Worm (Caenorhabditis elegans) whole organism, L2 larva: Measurements from ENCODE around the gene dnj-7.

Experiments used
- C34F6.9 ChIP-seq: fragments of 150-350 bp; optimal IDR thresholded peaks from 2 replicates; lab custom pipeline; 2014; ENCODE audit warnings: missing biosample characterization, missing genetic modification characterization
- R02D3.7 ChIP-seq: fragments of 150-350 bp; optimal IDR thresholded peaks from 2 replicates; lab custom pipeline; 2014; ENCODE audit warnings: missing biosample characterization, missing genetic modification characterization
- ZK546.5 ChIP-seq: sonication (generic microtip); optimal IDR thresholded peaks from 2 replicates; lab custom pipeline; 2017; ENCODE audit warnings: missing biosample characterization, missing genetic modification characterization
- blmp-1 ChIP-seq: sonication (generic microtip); optimal IDR thresholded peaks from 2 replicates; lab custom pipeline; 2017; ENCODE audit warnings: missing genetic modification characterization, mild to moderate bottlenecking, missing compliant biosample characterization, antibody characterized with exemption, moderate library complexity; ENCODE audit not compliant: insufficient read depth
- ceh-16 ChIP-seq: fragments of 150-350 bp; optimal IDR thresholded peaks from 2 replicates; lab custom pipeline; 2014; ENCODE audit warnings: missing biosample characterization, missing genetic modification characterization
- ceh-82 ChIP-seq: fragments of 150-350 bp; optimal IDR thresholded peaks from 2 replicates; lab custom pipeline; 2014; ENCODE audit warnings: missing biosample characterization, missing genetic modification characterization
- crh-2 ChIP-seq: sonication (generic microtip); optimal IDR thresholded peaks from 2 replicates; lab custom pipeline; 2017; ENCODE audit warnings: missing biosample characterization, missing genetic modification characterization
- dmd-4 ChIP-seq: sonication (generic microtip); optimal IDR thresholded peaks from 2 replicates; lab custom pipeline; 2017; ENCODE audit warnings: missing biosample characterization, missing genetic modification characterization
- elt-1 ChIP-seq: fragments of 150-350 bp; optimal IDR thresholded peaks from 2 replicates; lab custom pipeline; 2014; ENCODE audit warnings: missing biosample characterization, missing genetic modification characterization
- fos-1 ChIP-seq: fragments of 150-350 bp; optimal IDR thresholded peaks from 2 replicates; lab custom pipeline; 2014; ENCODE audit warnings: missing biosample characterization, missing genetic modification characterization
- gmeb-1 ChIP-seq: fragments of 150-350 bp; optimal IDR thresholded peaks from 2 replicates; lab custom pipeline; 2014; ENCODE audit warnings: missing biosample characterization, missing genetic modification characterization
- lin-11 ChIP-seq: fragments of 150-350 bp; sonication (generic microtip); optimal IDR thresholded peaks from 2 replicates; lab custom pipeline; 2014; ENCODE audit warnings: missing biosample characterization, missing genetic modification characterization, inconsistent platforms, mixed read lengths
- lin-13 ChIP-seq: fragments of 150-350 bp; optimal IDR thresholded peaks from 2 replicates; lab custom pipeline; 2014; ENCODE audit warnings: missing biosample characterization, missing genetic modification reagents, missing genetic modification characterization
- lin-39 ChIP-seq: fragments of 150-350 bp; optimal IDR thresholded peaks from 2 replicates; lab custom pipeline; 2014; ENCODE audit warnings: missing biosample characterization, missing genetic modification reagents, missing genetic modification characterization
- lsy-2 ChIP-seq, 2 experiments: fragments of 150-350 bp in 1 of 2; sonication (generic microtip) in 1 of 2; optimal IDR thresholded peaks; 2 replicates each; lab custom pipeline; 2014 to 2017; ENCODE audit warnings: missing biosample characterization in 2 of 2, missing genetic modification characterization in 2 of 2
- mab-5 ChIP-seq: fragments of 150-350 bp; optimal IDR thresholded peaks from 2 replicates; lab custom pipeline; 2014; ENCODE audit warnings: missing biosample characterization, missing genetic modification characterization
- mbf-1 ChIP-seq: sonication (generic microtip); optimal IDR thresholded peaks from 2 replicates; lab custom pipeline; 2017; ENCODE audit warnings: missing biosample characterization, missing genetic modification characterization
- mdl-1 ChIP-seq, 2 experiments: fragments of 150-350 bp in 1 of 2; sonication (generic microtip) in 1 of 2; optimal IDR thresholded peaks; 2 replicates each; lab custom pipeline; 2017; ENCODE audit warnings: missing biosample characterization in 2 of 2, missing genetic modification characterization in 2 of 2
- nhr-10 ChIP-seq: sonication (generic microtip); optimal IDR thresholded peaks from 2 replicates; lab custom pipeline; 2017; ENCODE audit warnings: missing biosample characterization, missing genetic modification characterization
- nhr-11 ChIP-seq: fragments of 150-350 bp; optimal IDR thresholded peaks from 2 replicates; lab custom pipeline; 2014; ENCODE audit warnings: missing biosample characterization, missing genetic modification characterization
- nhr-12 ChIP-seq: fragments of 150-350 bp; optimal IDR thresholded peaks from 2 replicates; lab custom pipeline; 2014; ENCODE audit warnings: missing biosample characterization, missing genetic modification characterization
- nhr-129 ChIP-seq: fragments of 150-350 bp; optimal IDR thresholded peaks from 2 replicates; lab custom pipeline; 2014; ENCODE audit warnings: missing biosample characterization, missing genetic modification characterization
- nhr-21 ChIP-seq: fragments of 150-350 bp; optimal IDR thresholded peaks from 2 replicates; lab custom pipeline; 2014; ENCODE audit warnings: missing biosample characterization, missing genetic modification characterization
- nhr-23 ChIP-seq: fragments of 150-350 bp; optimal IDR thresholded peaks from 2 replicates; lab custom pipeline; 2014; ENCODE audit warnings: missing biosample characterization, missing genetic modification reagents, missing genetic modification characterization
- nhr-237 ChIP-seq: fragments of 150-350 bp; optimal IDR thresholded peaks from 2 replicates; lab custom pipeline; 2014; ENCODE audit warnings: missing biosample characterization, missing genetic modification characterization
- nhr-25 ChIP-seq: fragments of 150-350 bp; sonication (generic microtip); optimal IDR thresholded peaks from 3 replicates; lab custom pipeline; 2014; ENCODE audit warnings: missing biosample characterization, missing genetic modification characterization
- nhr-6 ChIP-seq: fragments of 150-350 bp; optimal IDR thresholded peaks from 2 replicates; lab custom pipeline; 2014; ENCODE audit warnings: missing biosample characterization, missing genetic modification characterization
- nhr-77 ChIP-seq: fragments of 150-350 bp; optimal IDR thresholded peaks from 2 replicates; lab custom pipeline; 2014; ENCODE audit warnings: missing biosample characterization, missing genetic modification characterization
- peb-1 ChIP-seq: fragments of 150-350 bp; optimal IDR thresholded peaks from 2 replicates; lab custom pipeline; 2014; ENCODE audit warnings: missing biosample characterization, missing genetic modification characterization
- sem-4 ChIP-seq: fragments of 150-350 bp; optimal IDR thresholded peaks from 2 replicates; lab custom pipeline; 2014; ENCODE audit warnings: missing biosample characterization, missing genetic modification reagents, missing genetic modification characterization
- sma-9 ChIP-seq, 2 experiments: fragments of 150-350 bp in 1 of 2; sonication (generic microtip) in 1 of 2; optimal IDR thresholded peaks; 2 replicates each; lab custom pipeline; 2014 to 2016; ENCODE audit warnings: missing genetic modification characterization in 2 of 2, mild to moderate bottlenecking in 1 of 2, missing biosample characterization in 1 of 2, missing compliant biosample characterization in 1 of 2, missing genetic modification reagents in 1 of 2, moderate library complexity in 1 of 2
- snpc-4 ChIP-seq: fragments of 150-350 bp; optimal IDR thresholded peaks from 2 replicates; lab custom pipeline; 2014; ENCODE audit warnings: missing biosample characterization, missing genetic modification characterization
- unc-55 ChIP-seq: fragments of 150-350 bp; sonication (generic microtip); optimal IDR thresholded peaks from 3 replicates; lab custom pipeline; 2014; ENCODE audit warnings: missing biosample characterization, missing genetic modification reagents, missing genetic modification characterization
- unc-62 ChIP-seq: fragments of 150-350 bp; optimal IDR thresholded peaks from 2 replicates; lab custom pipeline; 2014; ENCODE audit warnings: missing biosample characterization, missing genetic modification reagents, missing genetic modification characterization

dnj-7 gene

ce11 chrX:7209151-7209550 is 14.8 kb downstream of the dnj-7 start:
- TF ChIP-seq ceh-82 (tag; lab: Kevin White, UChicago), result no peak
- TF ChIP-seq nhr-10 (tag; lab: Kevin White, UChicago), result no peak
- TF ChIP-seq nhr-6 (tag; lab: Kevin White, UChicago), result no peak
- no peak for TF ChIP-seq lin-39
- TF ChIP-seq, all 48 proteins: peak for 0

ce11 chrX:7210467-7211107 is 16.2 kb downstream of the dnj-7 start:
- TF ChIP-seq sma-9 (GFP tag; optimal IDR thresholded peaks at IDR 0.05; lab: Kevin White, UChicago) (peak; percentile 35), sma-9 (tag; optimal IDR thresholded peaks at IDR 0.05; lab: Kevin White, UChicago) (no peak), nhr-129 (tag; lab: Kevin White, UChicago) (peak; percentile 50), dmd-4 (tag; lab: Kevin White, UChicago) (no peak), C34F6.9 (tag; lab: Kevin White, UChicago) (peak; percentile 10), gmeb-1 (tag; lab: Kevin White, UChicago) (no peak), blmp-1 (tag; lab: Kevin White, UChicago) (peak; percentile 93), lin-39 (no peak)
- TF ChIP-seq, all 48 proteins: peak for 4

- no peak for TF ChIP-seq ceh-16 (tag; lab: Kevin White, UChicago)
- no peak for TF ChIP-seq nhr-129 (tag; lab: Kevin White, UChicago)
- no peak for TF ChIP-seq mbf-1 (tag; lab: Kevin White, UChicago)
- TF ChIP-seq dmd-4 (tag; lab: Kevin White, UChicago), result no peak
- TF ChIP-seq lsy-2 (tag; optimal IDR thresholded peaks at IDR 0.05; lab: Kevin White, UChicago), result no peak
Measured at ce11 chrX:7211405-7211804, 17.0 kb downstream of the dnj-7 start, which contains the start of gene spp-22. Gene spp-22 (plus strand): TSS chrX:7211705.

ce11 chrX:7217704-7218479 is 23.5 kb downstream of the dnj-7 start, which contains the start of gene syd-9:
Gene syd-9 (plus strand): TSS chrX:7218097.
- TF ChIP-seq sma-9 (GFP tag; optimal IDR thresholded peaks at IDR 0.05; lab: Kevin White, UChicago) (peak; percentile 19), sma-9 (tag; optimal IDR thresholded peaks at IDR 0.05; lab: Kevin White, UChicago) (no peak), mdl-1 (tag; optimal IDR thresholded peaks at IDR 0.05; lab: Kevin White, UChicago) (no peak), nhr-129 (tag; lab: Kevin White, UChicago) (peak; percentile 44), lin-13 (GFP tag; lab: Kevin White, UChicago) (no peak), C34F6.9 (tag; lab: Kevin White, UChicago) (no peak), nhr-11 (no peak), nhr-25 (tag; lab: Kevin White, UChicago) (no peak)

- no peak for TF ChIP-seq nhr-21 (tag; lab: Kevin White, UChicago)
- no peak for TF ChIP-seq crh-2
- no peak for TF ChIP-seq dmd-4 (tag; lab: Kevin White, UChicago)
- TF ChIP-seq elt-1, result no peak
- no peak for TF ChIP-seq lsy-2 (tag; optimal IDR thresholded peaks at IDR 0.05; lab: Kevin White, UChicago)
- no peak for TF ChIP-seq lin-11
- no peak for TF ChIP-seq unc-62 (GFP tag; lab: Kevin White, UChicago)
Measured at ce11 chrX:7220209-7220608, 25.8 kb downstream of the dnj-7 start.

- no peak for TF ChIP-seq mab-5 (tag; lab: Kevin White, UChicago)
- no peak for TF ChIP-seq lin-13 (GFP tag; lab: Kevin White, UChicago)
- peak; percentile 30 for TF ChIP-seq unc-55 (GFP tag; lab: Kevin White, UChicago)
Measured at ce11 chrX:7222383-7222782, 28.0 kb downstream of the dnj-7 start.

- TF ChIP-seq elt-1 (no peak), nhr-129 (tag; lab: Kevin White, UChicago) (no peak), peb-1 (tag; lab: Kevin White, UChicago) (no peak), nhr-237 (tag; lab: Kevin White, UChicago) (no peak), mdl-1 (tag; optimal IDR thresholded peaks at IDR 0.05; lab: Kevin White, UChicago) (no peak), nhr-12 (tag; lab: Kevin White, UChicago) (no peak), fos-1 (tag; lab: Kevin White, UChicago) (no peak), nhr-10 (tag; lab: Kevin White, UChicago) (no peak), R02D3.7 (tag; lab: Kevin White, UChicago) (no peak), snpc-4 (tag; lab: Kevin White, UChicago) (no peak), lin-11 (no peak), ZK546.5 (tag; lab: Kevin White, UChicago) (no peak), sem-4 (tag; lab: Kevin White, UChicago) (no peak), nhr-23 (tag; lab: Kevin White, UChicago) (no peak), lin-13 (GFP tag; lab: Kevin White, UChicago) (no peak), nhr-77 (tag; lab: Kevin White, UChicago) (no peak)
Measured at ce11 chrX:7224510-7224909, 30.1 kb downstream of the dnj-7 start.
